Worm (Caenorhabditis elegans) whole organism, L4 larva: ENCODE data around the gene Y60A3A.23.

Source experiments
- F37D6.2 ChIP-seq: sonication (generic microtip); optimal IDR thresholded peaks from 2 replicates; lab custom pipeline; 2016; ENCODE audit warnings: mild to moderate bottlenecking, missing genetic modification characterization, missing compliant biosample characterization
- R02D3.7 ChIP-seq: fragments of 150-350 bp; sonication (generic microtip); optimal IDR thresholded peaks from 3 replicates; lab custom pipeline; 2014; ENCODE audit warnings: missing biosample characterization, missing genetic modification characterization
- Y105C5A.15 ChIP-seq: fragments of 200-800 bp; sonication (Bioruptor generic); IDR thresholded peaks from 2 replicates; pipeline ENCODE4 v1.3.6; 2022; ENCODE audit warnings: missing genetic modification characterization, missing compliant biosample characterization
- Y5F2A.4 ChIP-seq: fragments of 200-800 bp; sonication (Bioruptor generic); optimal IDR thresholded peaks from 2 replicates; lab custom pipeline; 2018; ENCODE audit warnings: mild to moderate bottlenecking, missing genetic modification characterization, missing compliant biosample characterization
- aha-1 ChIP-seq: fragments of 150-350 bp; peaks from one replicate; lab custom pipeline; 2014; ENCODE audit warnings: missing biosample characterization, missing genetic modification characterization
- ceh-44 ChIP-seq: fragments of 200-800 bp; sonication (Bioruptor generic); IDR thresholded peaks from 2 replicates; pipeline ENCODE4 v1.3.6; 2022; ENCODE audit warnings: missing genetic modification reagents, missing genetic modification characterization, missing compliant biosample characterization
- cey-2 ChIP-seq: sonication (generic microtip); optimal IDR thresholded peaks from 3 replicates; lab custom pipeline; 2017; ENCODE audit warnings: missing genetic modification characterization, mild to moderate bottlenecking, missing compliant biosample characterization, antibody characterized with exemption, borderline replicate concordance; ENCODE audit not compliant: insufficient read depth
- ctbp-1 ChIP-seq: fragments of 200-800 bp; sonication (Bioruptor generic); IDR thresholded peaks from 2 replicates; pipeline ENCODE4 v1.3.6; 2022; ENCODE audit warnings: missing genetic modification reagents, missing genetic modification characterization, missing compliant biosample characterization
- daf-16 ChIP-seq, 3 experiments: sonication (generic microtip); optimal IDR thresholded peaks; 2 replicates each; lab custom pipeline; 2016 to 2017; ENCODE audit warnings: missing genetic modification characterization in 3 of 3, missing genetic modification reagents in 3 of 3, mild to moderate bottlenecking in 2 of 3, missing compliant biosample characterization in 2 of 3, missing biosample characterization in 1 of 3, moderate library complexity in 1 of 3
- daf-19 ChIP-seq: fragments of 200-800 bp; sonication (Bioruptor generic); conservative IDR thresholded peaks from 2 replicates; pipeline ENCODE4 v1.3.6; 2022; ENCODE audit warnings: missing genetic modification characterization, missing compliant biosample characterization
- dmd-6 ChIP-seq: fragments of 200-800 bp; sonication (Bioruptor generic); IDR thresholded peaks from 2 replicates; pipeline ENCODE4 v1.3.6; 2022; ENCODE audit warnings: missing genetic modification reagents, missing genetic modification characterization, missing compliant biosample characterization
- dmd-9 ChIP-seq: fragments of 200-800 bp; sonication (Bioruptor generic); IDR thresholded peaks from 2 replicates; pipeline ENCODE4 v1.3.6; 2022; ENCODE audit warnings: missing genetic modification reagents, missing genetic modification characterization, missing compliant biosample characterization
- dve-1 ChIP-seq: sonication (generic microtip); optimal IDR thresholded peaks from 2 replicates; lab custom pipeline; 2017; ENCODE audit warnings: antibody characterized with exemption, mild to moderate bottlenecking, missing genetic modification characterization, missing compliant biosample characterization; ENCODE audit not compliant: insufficient read depth
- egl-43 ChIP-seq: fragments of 200-800 bp; sonication (Bioruptor generic); IDR thresholded peaks from 2 replicates; pipeline ENCODE4 v1.3.6; 2022; ENCODE audit warnings: missing genetic modification reagents, missing genetic modification characterization, missing compliant biosample characterization
- fos-1 ChIP-seq: fragments of 150-350 bp; optimal IDR thresholded peaks from 2 replicates; lab custom pipeline; 2014; ENCODE audit warnings: missing biosample characterization, missing genetic modification characterization
- gei-8 ChIP-seq: fragments of 200-800 bp; sonication (Bioruptor generic); optimal IDR thresholded peaks from 2 replicates; lab custom pipeline; 2018; ENCODE audit warnings: mild to moderate bottlenecking, missing genetic modification characterization, missing compliant biosample characterization
- hlh-30 ChIP-seq: sonication (generic microtip); optimal IDR thresholded peaks from 2 replicates; lab custom pipeline; 2017; ENCODE audit warnings: antibody characterized with exemption, mild to moderate bottlenecking, missing genetic modification characterization, missing compliant biosample characterization; ENCODE audit not compliant: insufficient read depth
- lin-13 ChIP-seq: fragments of 150-350 bp; optimal IDR thresholded peaks from 2 replicates; lab custom pipeline; 2014; ENCODE audit warnings: missing biosample characterization, missing genetic modification reagents, missing genetic modification characterization
- lin-15B ChIP-seq: fragments of 150-350 bp; sonication (generic microtip); optimal IDR thresholded peaks from 3 replicates; lab custom pipeline; 2014; ENCODE audit warnings: missing biosample characterization, missing genetic modification characterization
- lin-29 ChIP-seq: fragments of 200-800 bp; sonication (Bioruptor generic); IDR thresholded peaks from 2 replicates; pipeline ENCODE4 v1.3.6; 2022; ENCODE audit warnings: missing genetic modification reagents, missing genetic modification characterization, missing compliant biosample characterization
- lir-3 ChIP-seq: sonication (generic microtip); optimal IDR thresholded peaks from 2 replicates; lab custom pipeline; 2016; ENCODE audit warnings: mild to moderate bottlenecking, missing genetic modification characterization, missing compliant biosample characterization
- madf-9 ChIP-seq: fragments of 200-800 bp; sonication (Bioruptor generic); conservative IDR thresholded peaks from 2 replicates; pipeline ENCODE4 v1.3.6; 2022; ENCODE audit warnings: missing genetic modification reagents, missing genetic modification characterization, missing compliant biosample characterization
- mep-1 ChIP-seq: fragments of 150-350 bp; sonication (generic microtip); optimal IDR thresholded peaks from 3 replicates; lab custom pipeline; 2014; ENCODE audit warnings: missing biosample characterization, missing genetic modification characterization
- mes-2 ChIP-seq: sonication (generic microtip); optimal IDR thresholded peaks from 2 replicates; lab custom pipeline; 2016; ENCODE audit warnings: missing genotype, mild to moderate bottlenecking, missing genetic modification characterization, missing compliant biosample characterization; ENCODE audit not compliant: poor library complexity, severe bottlenecking
- nhr-237 ChIP-seq: sonication (generic microtip); optimal IDR thresholded peaks from 2 replicates; lab custom pipeline; 2017; ENCODE audit warnings: missing biosample characterization, missing genetic modification characterization
- nhr-28 ChIP-seq: fragments of 150-350 bp; optimal IDR thresholded peaks from 2 replicates; lab custom pipeline; 2014; ENCODE audit warnings: missing biosample characterization, missing genetic modification characterization
- nhr-42 ChIP-seq: fragments of 200-800 bp; sonication (Bioruptor generic); IDR thresholded peaks from 2 replicates; pipeline ENCODE4 v1.3.6; 2022; ENCODE audit warnings: missing genetic modification characterization, missing compliant biosample characterization
- nhr-48 ChIP-seq: sonication (generic microtip); optimal IDR thresholded peaks from 2 replicates; lab custom pipeline; 2016; ENCODE audit warnings: mild to moderate bottlenecking, missing genetic modification characterization, missing compliant biosample characterization
- nhr-6 ChIP-seq: fragments of 150-350 bp; optimal IDR thresholded peaks from 2 replicates; lab custom pipeline; 2014; ENCODE audit warnings: missing biosample characterization, missing genetic modification characterization
- nhr-76 ChIP-seq: fragments of 150-350 bp; optimal IDR thresholded peaks from 2 replicates; lab custom pipeline; 2014; ENCODE audit warnings: missing biosample characterization, missing genetic modification characterization
- nhr-77 ChIP-seq: fragments of 150-350 bp; optimal IDR thresholded peaks from 2 replicates; lab custom pipeline; 2014; ENCODE audit warnings: missing biosample characterization, missing genetic modification characterization
- pha-4 ChIP-seq, 2 experiments: fragments of 150-350 bp in 1 of 2; fragments of 200-800 bp in 1 of 2; sonication (Bioruptor generic) in 1 of 2; IDR thresholded peaks in 1 of 2; optimal IDR thresholded peaks in 1 of 2; 2 replicates each; pipeline versions ENCODE4 v1.3.6 to Lab custom; 2014 to 2022; ENCODE audit warnings: missing genetic modification characterization in 2 of 2, missing genetic modification reagents in 2 of 2, missing biosample characterization in 1 of 2, missing compliant biosample characterization in 1 of 2
- pqm-1 ChIP-seq: sonication (generic microtip); optimal IDR thresholded peaks from 2 replicates; lab custom pipeline; 2017; ENCODE audit warnings: missing biosample characterization, missing genetic modification characterization
- rbr-2 ChIP-seq: sonication (generic microtip); optimal IDR thresholded peaks from 2 replicates; lab custom pipeline; 2016; ENCODE audit warnings: missing genotype, missing genetic modification characterization, missing compliant biosample characterization
- sdz-12 ChIP-seq: fragments of 200-800 bp; sonication (Bioruptor generic); optimal IDR thresholded peaks from 2 replicates; lab custom pipeline; 2018; ENCODE audit warnings: mild to moderate bottlenecking, missing genetic modification characterization, missing compliant biosample characterization
- set-16 ChIP-seq: fragments of 200-800 bp; sonication (Bioruptor generic); IDR thresholded peaks from 2 replicates; pipeline ENCODE4 v1.3.6; 2022; ENCODE audit warnings: missing genetic modification reagents, missing genetic modification characterization, missing compliant biosample characterization
- spr-1 ChIP-seq: sonication (generic microtip); optimal IDR thresholded peaks from 2 replicates; lab custom pipeline; 2016; ENCODE audit warnings: mild to moderate bottlenecking, missing genetic modification characterization, missing compliant biosample characterization
- unc-39 ChIP-seq: sonication (generic microtip); optimal IDR thresholded peaks from 2 replicates; lab custom pipeline; 2017; ENCODE audit warnings: missing biosample characterization, missing genetic modification characterization
- vab-7 ChIP-seq: fragments of 200-800 bp; sonication (Bioruptor generic); IDR thresholded peaks from 2 replicates; pipeline ENCODE4 v1.3.6; 2022; ENCODE audit warnings: missing genetic modification reagents, missing genetic modification characterization, missing compliant biosample characterization
- zip-11 ChIP-seq: fragments of 200-800 bp; sonication (Bioruptor generic); IDR thresholded peaks from 2 replicates; pipeline ENCODE4 v1.3.6; 2022; ENCODE audit warnings: missing genetic modification characterization, missing compliant biosample characterization
- ztf-7 ChIP-seq: fragments of 150-350 bp; optimal IDR thresholded peaks from 2 replicates; lab custom pipeline; 2014; ENCODE audit warnings: missing biosample characterization, missing genetic modification characterization

The Y60A3A.23 gene

ce11 chrV:20005724-20006132, 1.8 kb upstream of the Y60A3A.23 start (continued):
- TF ChIP-seq rbr-2 (tag; lab: Kevin White, UChicago) (peak; percentile 86), ztf-7 (tag; lab: Kevin White, UChicago) (peak; percentile 33), cey-2 (tag; lab: Kevin White, UChicago) (no peak), nhr-77 (tag; lab: Kevin White, UChicago) (peak; percentile 17), daf-19 (no peak), nhr-28 (tag; lab: Kevin White, UChicago) (peak; percentile 43), egl-43 (GFP tag; lab: Robert Waterston, UW) (no peak), gei-8 (no peak), lir-3 (tag; lab: Kevin White, UChicago) (no peak), lin-29 (no peak), dmd-9 (GFP tag; lab: Robert Waterston, UW) (0 out of 2 replicates have a peak, but pooled peaks have one; percentile 34), madf-9 (GFP tag; lab: Robert Waterston, UW) (no peak), vab-7 (no peak), pha-4 (GFP tag; IDR thresholded peaks at IDR 0.05; lab: Robert Waterston, UW) (no peak), pha-4 (tag; optimal IDR thresholded peaks at IDR 0.05; lab: Kevin White, UChicago) (peak; percentile 29), zip-11 (GFP tag; lab: Robert Waterston, UW) (no peak), nhr-42 (0 out of 2 replicates have a peak, but pooled peaks have one; percentile 14), mes-2 (tag; lab: Kevin White, UChicago) (peak; percentile 75), nhr-48 (tag; lab: Kevin White, UChicago) (no peak), nhr-76 (tag; lab: Kevin White, UChicago) (no peak), aha-1 (tag; lab: Kevin White, UChicago) (peak; percentile 85), Y5F2A.4 (GFP tag; lab: Kevin White, UChicago) (no peak), lin-13 (GFP tag; lab: Kevin White, UChicago) (peak; percentile 17), Y105C5A.15 (no peak), set-16 (GFP tag; lab: Robert Waterston, UW) (peak; percentile 62), nhr-6 (tag; lab: Kevin White, UChicago) (peak; percentile 45), lin-15B (tag; lab: Kevin White, UChicago) (no peak), R02D3.7 (tag; lab: Kevin White, UChicago) (no peak), F37D6.2 (peak; percentile 70)

- TF ChIP-seq nhr-42, result no peak
- no peak for TF ChIP-seq ctbp-1 (GFP tag; lab: Robert Waterston, UW)
- peak; percentile 55 for TF ChIP-seq dmd-6 (GFP tag; lab: Robert Waterston, UW)
- TF ChIP-seq nhr-237 (tag; lab: Kevin White, UChicago), result no peak
- TF ChIP-seq ceh-44 (GFP tag; lab: Robert Waterston, UW), result no peak
- no peak for TF ChIP-seq mep-1 (tag; lab: Kevin White, UChicago)
- TF ChIP-seq dve-1, result peak; percentile 29
- no peak for TF ChIP-seq daf-16 (GFP tag; optimal IDR thresholded peaks at IDR 0.05; lab: Kevin White, UChicago)
- TF ChIP-seq daf-16 (tag; optimal IDR thresholded peaks at IDR 0.05; lab: Kevin White, UChicago), result peak; percentile 28
- TF ChIP-seq fos-1 (tag; lab: Kevin White, UChicago), result no peak
- no peak for TF ChIP-seq zip-11 (GFP tag; lab: Robert Waterston, UW)
- TF ChIP-seq hlh-30 (tag; lab: Kevin White, UChicago), result peak; percentile 29
- peak; percentile 56 for TF ChIP-seq pqm-1 (tag; lab: Kevin White, UChicago)
Measured at ce11 chrV:20011199-20011598, 3.6 kb downstream of the Y60A3A.23 start.

ce11 chrV:20011654-20012053, 4.1 kb downstream of the Y60A3A.23 start, which contains the start of gene Y60A3A.21:
Gene Y60A3A.21, plus strand, starts transcription at chrV:20011954.
- TF ChIP-seq sdz-12 (GFP tag; lab: Kevin White, UChicago) (no peak), mep-1 (tag; lab: Kevin White, UChicago) (no peak), unc-39 (no peak), spr-1 (tag; lab: Kevin White, UChicago) (no peak)
